Fruit fly (Drosophila melanogaster) whole organism, embryonic: ENCODE data around the gene AP-2mu.
A peak's percentile ranks its signal among the peaks of the same experiment; 100 is the strongest.

ENCODE experiments used
- Atf6 ChIP-seq: fragments of 200-800 bp; sonication (Bioruptor generic); IDR thresholded peaks from 2 replicates; pipeline ENCODE4 v1.3.6; 2022; ENCODE audit warnings: missing biosample characterization, missing genetic modification characterization
- CG10147 ChIP-seq: fragments of 200-800 bp; sonication (Bioruptor generic); optimal IDR thresholded peaks from 2 replicates; lab custom pipeline; 2019; ENCODE audit warnings: missing biosample characterization, mild to moderate bottlenecking, missing genetic modification characterization, moderate library complexity
- CG10431 ChIP-seq: fragments of 200-800 bp; sonication (Bioruptor generic); optimal IDR thresholded peaks from 3 replicates; lab custom pipeline; 2018; ENCODE audit warnings: missing biosample characterization, mild to moderate bottlenecking, missing genetic modification characterization
- CG12744 ChIP-seq: fragments of 200-800 bp; sonication (Bioruptor generic); optimal IDR thresholded peaks from 2 replicates; lab custom pipeline; 2016; ENCODE audit warnings: missing biosample characterization, missing genetic modification characterization
- CG12769 ChIP-seq: fragments of 200-800 bp; sonication (Bioruptor generic); optimal IDR thresholded peaks from 2 replicates; lab custom pipeline; 2019; ENCODE audit warnings: missing biosample characterization, mild to moderate bottlenecking, missing genetic modification characterization, moderate library complexity
- CG13894 ChIP-seq: fragments of 200-800 bp; sonication (Bioruptor generic); optimal IDR thresholded peaks from 3 replicates; lab custom pipeline; 2018; ENCODE audit warnings: missing biosample characterization, mild to moderate bottlenecking, missing genetic modification characterization, moderate library complexity
- CG15514 ChIP-seq: fragments of 200-800 bp; sonication (Bioruptor generic); optimal IDR thresholded peaks from 3 replicates; lab custom pipeline; 2017; ENCODE audit warnings: missing biosample characterization, missing genetic modification characterization, mild to moderate bottlenecking, moderate library complexity, missing genetic modification reagents
- CG17361 ChIP-seq: fragments of 200-800 bp; sonication (Bioruptor generic); IDR thresholded peaks from 3 replicates; pipeline ENCODE4 v1.3.6; 2022; ENCODE audit warnings: missing biosample characterization, missing genetic modification characterization
- CG1832 ChIP-seq: fragments of 200-800 bp; sonication (Bioruptor generic); optimal IDR thresholded peaks from 2 replicates; lab custom pipeline; 2017; ENCODE audit warnings: missing biosample characterization, mild to moderate bottlenecking, missing genetic modification characterization, inconsistent platforms
- CG18619 ChIP-seq: fragments of 200-800 bp; sonication (Bioruptor generic); optimal IDR thresholded peaks from 3 replicates; lab custom pipeline; 2017; ENCODE audit warnings: missing biosample characterization, mild to moderate bottlenecking, missing genetic modification characterization
- CG2678 ChIP-seq: fragments of 200-800 bp; sonication (Bioruptor generic); optimal IDR thresholded peaks from 3 replicates; lab custom pipeline; 2019; ENCODE audit warnings: missing biosample characterization, mild to moderate bottlenecking, missing genetic modification characterization, moderate library complexity
- CG32532 ChIP-seq: fragments of 200-800 bp; sonication (Bioruptor generic); IDR thresholded peaks from 2 replicates; pipeline ENCODE4 v1.3.6; 2022; ENCODE audit warnings: missing biosample characterization, missing genetic modification characterization
- CG3281 ChIP-seq: fragments of 200-800 bp; sonication (Bioruptor generic); optimal IDR thresholded peaks from 3 replicates; lab custom pipeline; 2017; ENCODE audit warnings: missing biosample characterization, mild to moderate bottlenecking, missing genetic modification characterization
- CG33213 ChIP-seq: fragments of 200-800 bp; sonication (Bioruptor generic); optimal IDR thresholded peaks from 3 replicates; lab custom pipeline; 2016; ENCODE audit warnings: missing biosample characterization, missing genetic modification characterization
- CG9932 ChIP-seq: fragments of 200-800 bp; sonication (Bioruptor generic); IDR thresholded peaks from 2 replicates; pipeline ENCODE4 v1.3.6; 2022; ENCODE audit warnings: missing biosample characterization, missing genetic modification characterization
- Camta ChIP-seq: fragments of 200-800 bp; sonication (Bioruptor generic); optimal IDR thresholded peaks from 2 replicates; lab custom pipeline; 2016; ENCODE audit warnings: missing biosample characterization, missing genetic modification characterization
- Dfd ChIP-seq, 2 experiments: fragments of >200 bp; optimal IDR thresholded peaks; 2 replicates each; lab custom pipeline; 2017; ENCODE audit warnings: missing biosample characterization in 2 of 2, missing genetic modification characterization in 2 of 2
- Dip2 ChIP-seq: fragments of 200-800 bp; sonication (Bioruptor generic); IDR thresholded peaks from 2 replicates; pipeline ENCODE4 v1.3.6; 2022; ENCODE audit warnings: missing biosample characterization, missing genetic modification characterization
- E2f1 ChIP-seq: fragments of 200-800 bp; sonication (Bioruptor generic); IDR thresholded peaks from 2 replicates; pipeline ENCODE4 v1.3.6; 2022; ENCODE audit warnings: missing biosample characterization, missing genetic modification characterization
- Ets97D ChIP-seq: fragments of 200-800 bp; sonication (Bioruptor generic); optimal IDR thresholded peaks from 3 replicates; lab custom pipeline; 2016; ENCODE audit warnings: missing biosample characterization, missing genetic modification characterization
- Fer1 ChIP-seq: fragments of 200-800 bp; sonication (Bioruptor generic); optimal IDR thresholded peaks from 2 replicates; lab custom pipeline; 2017; ENCODE audit warnings: missing biosample characterization, mild to moderate bottlenecking, missing genetic modification characterization
- Fer3 ChIP-seq: fragments of 200-800 bp; sonication (Bioruptor generic); optimal IDR thresholded peaks from 2 replicates; lab custom pipeline; 2018; ENCODE audit warnings: missing biosample characterization, mild to moderate bottlenecking, missing genetic modification characterization, moderate library complexity
- Hmr ChIP-seq: fragments of 200-800 bp; sonication (Bioruptor generic); optimal IDR thresholded peaks from 3 replicates; lab custom pipeline; 2017; ENCODE audit warnings: mild to moderate bottlenecking, missing biosample characterization, missing genetic modification reagents, missing genetic modification characterization
- Med ChIP-seq: fragments of 200-800 bp; sonication (Bioruptor generic); peaks from one replicate; lab custom pipeline; 2016; ENCODE audit warnings: missing biosample characterization, missing genetic modification characterization, mild to moderate bottlenecking, inconsistent platforms, moderate library complexity
- PHDP ChIP-seq: fragments of 200-800 bp; sonication (Bioruptor generic); optimal IDR thresholded peaks from 3 replicates; lab custom pipeline; 2018; ENCODE audit warnings: missing biosample characterization, mild to moderate bottlenecking, missing genetic modification characterization, moderate library complexity
- Rfx ChIP-seq: fragments of 200-800 bp; sonication (Bioruptor generic); IDR thresholded peaks from 2 replicates; pipeline ENCODE4 v1.3.6; 2022; ENCODE audit warnings: missing biosample characterization, missing genetic modification characterization
- Stat92E ChIP-seq, 3 experiments: fragments of >200 bp in 2 of 3; fragments of 200-800 bp in 1 of 3; sonication (Bioruptor generic) in 1 of 3; optimal IDR thresholded peaks; 2 replicates each; lab custom pipeline; 2017 to 2019; ENCODE audit warnings: missing biosample characterization in 3 of 3, missing genetic modification characterization in 3 of 3, mild to moderate bottlenecking in 1 of 3, moderate library complexity in 1 of 3
- Trl ChIP-seq, 3 experiments: fragments of >200 bp in 2 of 3; fragments of 200-800 bp in 1 of 3; sonication (Bioruptor generic) in 1 of 3; optimal IDR thresholded peaks; 2 replicates in 1 of 3; 3 replicates in 2 of 3; lab custom pipeline; 2016 to 2017; ENCODE audit warnings: missing biosample characterization in 1 of 3, missing genetic modification characterization in 1 of 3
- ab ChIP-seq: fragments of 200-800 bp; sonication (Bioruptor generic); optimal IDR thresholded peaks from 2 replicates; lab custom pipeline; 2016; ENCODE audit warnings: missing biosample characterization, missing genetic modification characterization
- btn ChIP-seq: fragments of 200-800 bp; sonication (Bioruptor generic); optimal IDR thresholded peaks from 2 replicates; lab custom pipeline; 2016; ENCODE audit warnings: missing biosample characterization, missing genetic modification characterization
- caup ChIP-seq: fragments of 200-800 bp; sonication (Bioruptor generic); optimal IDR thresholded peaks from 3 replicates; lab custom pipeline; 2017; ENCODE audit warnings: missing biosample characterization, mild to moderate bottlenecking, missing genetic modification characterization, moderate library complexity; ENCODE audit not compliant: severe bottlenecking
- cwo ChIP-seq: fragments of 200-800 bp; sonication (Bioruptor generic); optimal IDR thresholded peaks from 3 replicates; lab custom pipeline; 2017; ENCODE audit warnings: missing biosample characterization, missing genetic modification characterization, mild to moderate bottlenecking, moderate library complexity, missing genetic modification reagents
- dmrt99B ChIP-seq: fragments of 200-800 bp; sonication (Bioruptor generic); optimal IDR thresholded peaks from 2 replicates; lab custom pipeline; 2018; ENCODE audit warnings: missing biosample characterization, mild to moderate bottlenecking, missing genetic modification characterization, moderate library complexity
- fu2 ChIP-seq: fragments of 200-800 bp; sonication (Bioruptor generic); optimal IDR thresholded peaks from 2 replicates; lab custom pipeline; 2016; ENCODE audit warnings: missing biosample characterization, missing genetic modification characterization
- gem ChIP-seq: fragments of 200-800 bp; sonication (Bioruptor generic); optimal IDR thresholded peaks from 2 replicates; lab custom pipeline; 2019; ENCODE audit warnings: missing biosample characterization, mild to moderate bottlenecking, missing genetic modification characterization, moderate library complexity
- ind ChIP-seq: fragments of 200-800 bp; sonication (Bioruptor generic); optimal IDR thresholded peaks from 3 replicates; lab custom pipeline; 2016; ENCODE audit warnings: missing biosample characterization, missing genetic modification characterization
- lab ChIP-seq: fragments of 200-800 bp; sonication (Bioruptor generic); optimal IDR thresholded peaks from 3 replicates; lab custom pipeline; 2017; ENCODE audit warnings: missing biosample characterization, missing genetic modification characterization, mild to moderate bottlenecking, moderate library complexity, missing genetic modification reagents
- lmd ChIP-seq: fragments of 200-800 bp; sonication (Bioruptor generic); IDR thresholded peaks from 2 replicates; pipeline ENCODE4 v1.3.6; 2022; ENCODE audit warnings: missing biosample characterization, missing genetic modification characterization
- onecut ChIP-seq: fragments of 200-800 bp; sonication (Bioruptor generic); IDR thresholded peaks from 2 replicates; pipeline ENCODE4 v1.3.6; 2022; ENCODE audit warnings: missing biosample characterization, missing genetic modification characterization
- phol ChIP-seq: fragments of 200-800 bp; sonication (Bioruptor generic); optimal IDR thresholded peaks from 3 replicates; lab custom pipeline; 2018; ENCODE audit warnings: missing biosample characterization, mild to moderate bottlenecking, missing genetic modification characterization, moderate library complexity
- schlank ChIP-seq: fragments of 200-800 bp; sonication (Bioruptor generic); optimal IDR thresholded peaks from 2 replicates; lab custom pipeline; 2018; ENCODE audit warnings: missing biosample characterization, mild to moderate bottlenecking, missing genetic modification characterization
- scrt ChIP-seq: fragments of 200-800 bp; sonication (Bioruptor generic); optimal IDR thresholded peaks from 2 replicates; lab custom pipeline; 2018; ENCODE audit warnings: missing biosample characterization, mild to moderate bottlenecking, missing genetic modification characterization, moderate library complexity
- slbo ChIP-seq: fragments of 200-800 bp; sonication (Bioruptor generic); IDR thresholded peaks from 2 replicates; pipeline ENCODE4 v1.3.6; 2022; ENCODE audit warnings: missing biosample characterization, missing genetic modification characterization
- sob ChIP-seq: fragments of 200-800 bp; sonication (Bioruptor generic); IDR thresholded peaks from 2 replicates; pipeline ENCODE4 v1.3.6; 2022; ENCODE audit warnings: missing biosample characterization, missing genetic modification characterization
- trem ChIP-seq: fragments of 200-800 bp; optimal IDR thresholded peaks from 3 replicates; lab custom pipeline; 2019; ENCODE audit warnings: missing biosample characterization, mild to moderate bottlenecking, missing genetic modification characterization, moderate library complexity
- ttk ChIP-seq: fragments of 200-800 bp; sonication (Bioruptor generic); IDR thresholded peaks from 2 replicates; pipeline ENCODE4 v2.1.2; 2022; ENCODE audit warnings: missing biosample characterization, missing genetic modification characterization
- wor ChIP-seq: fragments of 200-800 bp; sonication (Bioruptor generic); IDR thresholded peaks from 2 replicates; pipeline ENCODE4 v1.3.6; 2022; ENCODE audit warnings: missing biosample characterization, missing genetic modification characterization
- zen ChIP-seq: fragments of 200-800 bp; sonication (Bioruptor generic); optimal IDR thresholded peaks from 3 replicates; lab custom pipeline; 2018; ENCODE audit warnings: missing biosample characterization, mild to moderate bottlenecking, missing genetic modification characterization, moderate library complexity
- zf30C ChIP-seq: fragments of 200-800 bp; sonication (Bioruptor generic); optimal IDR thresholded peaks from 3 replicates; lab custom pipeline; 2018; ENCODE audit warnings: missing biosample characterization, mild to moderate bottlenecking, missing genetic modification characterization
- zfh1 ChIP-seq: fragments of 200-800 bp; sonication (Bioruptor generic); IDR thresholded peaks from 3 replicates; pipeline ENCODE4 v1.3.6; 2022; ENCODE audit warnings: missing biosample characterization, missing genetic modification characterization

The AP-2mu gene

DNA sequence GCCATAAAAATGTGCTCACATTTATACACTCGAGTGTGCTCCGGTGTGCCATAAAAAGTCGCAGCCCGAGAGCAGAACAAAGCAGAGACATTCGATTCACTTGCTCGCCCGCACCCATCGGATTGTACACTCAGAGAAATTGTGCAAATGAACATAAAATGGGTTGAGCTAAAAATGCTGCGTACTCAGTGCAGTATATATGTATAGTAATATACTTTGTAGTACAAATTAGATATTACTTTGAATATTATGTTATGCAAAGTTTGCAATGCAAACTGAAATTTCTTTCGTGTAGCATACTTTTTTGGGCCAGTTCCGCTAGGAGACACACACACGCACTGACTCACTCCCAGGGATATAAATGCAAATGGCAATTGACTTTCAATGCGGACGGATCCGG, 41.4 kb downstream of the AP-2mu start:
- TF ChIP-seq Atf6 (GFP tag; lab: Robert Waterston, UW) = 0 out of 2 replicates have a peak, but pooled peaks have one; percentile 35
- no peak for TF ChIP-seq zf30C (GFP tag; lab: Kevin White, UChicago)
- TF ChIP-seq zfh1 = no peak
- TF ChIP-seq CG2678 (tag; lab: Kevin White, UChicago) = peak; percentile 43
- peak; percentile 34 for TF ChIP-seq gem
- peak; percentile 49 for TF ChIP-seq Fer1 (GFP tag; lab: Kevin White, UChicago)
- TF ChIP-seq btn = no peak
- TF ChIP-seq cwo = peak; percentile 29
- TF ChIP-seq CG12744 = no peak
- TF ChIP-seq ab (GFP tag; lab: Kevin White, UChicago) = no peak
- TF ChIP-seq caup (GFP tag; lab: Kevin White, UChicago) = peak; percentile 30
- peak; percentile 18; the same call in 1 of the 2 replicates for TF ChIP-seq lmd (GFP tag; lab: Robert Waterston, UW)
- peak; percentile 72 for TF ChIP-seq lab (GFP tag; lab: Kevin White, UChicago)
- peak; percentile 33; the same call in 1 of the 2 replicates for TF ChIP-seq E2f1
- TF ChIP-seq Hmr = peak; percentile 61
- peak; percentile 23 for TF ChIP-seq dmrt99B (tag; lab: Kevin White, UChicago)
- TF ChIP-seq scrt (GFP tag; lab: Kevin White, UChicago) = peak; percentile 16
- TF ChIP-seq ttk (GFP tag; lab: Robert Waterston, UW) = no peak
- TF ChIP-seq CG10431 (GFP tag; lab: Kevin White, UChicago) = no peak
- TF ChIP-seq Ets97D (GFP tag; lab: Kevin White, UChicago) = no peak
- no peak for TF ChIP-seq zen
- TF ChIP-seq Med (GFP tag; lab: Kevin White, UChicago) = peak; percentile 72
- TF ChIP-seq CG1832 (GFP tag; lab: Kevin White, UChicago) = no peak
- TF ChIP-seq phol = no peak
- TF ChIP-seq CG17361 (GFP tag; lab: Robert Waterston, UW) = no peak
- peak; percentile 15 for TF ChIP-seq ind (GFP tag; lab: Kevin White, UChicago)
- TF ChIP-seq CG9932 = peak; percentile 41; the same call in 1 of the 2 replicates
- TF ChIP-seq onecut (GFP tag; lab: Robert Waterston, UW) = no peak
- no peak for TF ChIP-seq Dfd (GFP tag; optimal IDR thresholded peaks at IDR 0.05; lab: Kevin White, UChicago)
- peak; percentile 24 for TF ChIP-seq PHDP (tag; lab: Kevin White, UChicago)
- peak; percentile 66 for TF ChIP-seq CG12769 (tag; lab: Kevin White, UChicago)
- no peak for TF ChIP-seq fu2 (GFP tag; lab: Kevin White, UChicago)
- TF ChIP-seq schlank (tag; lab: Kevin White, UChicago) = no peak
- no peak for TF ChIP-seq Camta (GFP tag; lab: Kevin White, UChicago)
- TF ChIP-seq Rfx (GFP tag; lab: Robert Waterston, UW) = peak; percentile 59
- TF ChIP-seq wor = no peak
- peak; percentile 17 for TF ChIP-seq CG15514 (GFP tag; lab: Kevin White, UChicago)
- TF ChIP-seq Dip2 (GFP tag; lab: Robert Waterston, UW) = no peak
- TF ChIP-seq Stat92E (GFP tag; optimal IDR thresholded peaks at IDR 0.05; lab: Kevin White, UChicago) = no peak
- TF ChIP-seq CG18619 = peak; percentile 0
- TF ChIP-seq Trl (optimal IDR thresholded peaks at IDR 0.05; lab: Kevin White, UChicago) = no peak
- no peak for TF ChIP-seq Trl (GFP tag; optimal IDR thresholded peaks at IDR 0.05; lab: Kevin White, UChicago)
- peak; percentile 48 for TF ChIP-seq CG13894 (tag; lab: Kevin White, UChicago)
- TF ChIP-seq CG33213 (GFP tag; lab: Kevin White, UChicago) = no peak
- peak; percentile 49; the same call in 1 of the 2 replicates for TF ChIP-seq sob (GFP tag; lab: Robert Waterston, UW)
- peak; percentile 17 for TF ChIP-seq Fer3 (tag; lab: Kevin White, UChicago)
- peak; percentile 22 for TF ChIP-seq CG3281 (GFP tag; lab: Kevin White, UChicago)
- peak; percentile 17 for TF ChIP-seq CG10147 (GFP tag; lab: Kevin White, UChicago)
- TF ChIP-seq slbo (GFP tag; lab: Robert Waterston, UW) = peak; percentile 45; the same call in 1 of the 2 replicates
- 0 out of 2 replicates have a peak, but pooled peaks have one; percentile 38 for TF ChIP-seq CG32532 (GFP tag; lab: Robert Waterston, UW)
- TF ChIP-seq trem (tag; lab: Kevin White, UChicago) = no peak
